Worm (Caenorhabditis elegans): Measurements from ENCODE around the gene T05A8.7.

ce11 chrII:2749595-2750048 is 7.5 kb upstream of the T05A8.7 start, which contains the start of gene F29A7.4:
- TF ChIP-seq dao-5 (tag; optimal IDR thresholded peaks at IDR 0.05) (no peak), him-1 (tag; optimal IDR thresholded peaks at IDR 0.05) (no peak), W03F9.2 (tag; optimal IDR thresholded peaks at IDR 0.05) (no peak)

All from whole organism, L4/young adult.